Worm (Caenorhabditis elegans) whole organism, L4/young adult: ENCODE results near the gene Y43C5B.3.
"Not testable (repeated sequence)": the region's sequence is repeated elsewhere in the genome, so short reads cannot be mapped to it uniquely, and the experiment has no call there.

Experiments
- W03F9.2 ChIP-seq: fragments of 150-350 bp; optimal IDR thresholded peaks from 2 replicates; lab custom pipeline; 2014; ENCODE audit warnings: missing biosample characterization, missing genetic modification characterization
- dao-5 ChIP-seq: sonication (generic microtip); optimal IDR thresholded peaks from 2 replicates; lab custom pipeline; 2016; ENCODE audit warnings: missing genotype, missing genetic modification characterization, moderate library complexity, missing compliant biosample characterization
- him-1 ChIP-seq: sonication (generic microtip); optimal IDR thresholded peaks from 2 replicates; lab custom pipeline; 2016; ENCODE audit warnings: missing genotype, missing genetic modification reagents, missing genetic modification characterization, missing compliant biosample characterization

The Y43C5B.3 gene

ce11 chrIV:10349871-10350640, at the start of gene Y43C5B.3, which contains the start of gene unc-43:
Gene Y43C5B.3, plus strand, starts transcription at chrIV:10350590.
Gene unc-43, minus strand, starts transcription at chrIV:10350217.
- no peak for TF ChIP-seq him-1
- no peak for TF ChIP-seq dao-5
- no peak for TF ChIP-seq W03F9.2 (tag; lab: Kevin White, UChicago)

- TF ChIP-seq dao-5, result no peak
- TF ChIP-seq him-1, result no peak
- no peak for TF ChIP-seq W03F9.2 (tag; lab: Kevin White, UChicago)
These were observed 48.2 kb upstream of the Y43C5B.3 start, which contains the start of gene R09E10.5 for ce11 chrIV:10302203-10302602. Gene R09E10.5, minus strand, starts transcription at chrIV:10302303.

ce11 chrIV:10304383-10304782, 46.0 kb upstream of the Y43C5B.3 start:
- TF ChIP-seq him-1 (no peak), dao-5 (no peak), W03F9.2 (tag; lab: Kevin White, UChicago) (no peak)

ce11 chrIV:10310329-10310728, 40.1 kb upstream of the Y43C5B.3 start, which contains the start of gene R09E10.8:
Gene R09E10.8, minus strand, starts transcription at chrIV:10310429.
- TF ChIP-seq him-1, result no peak

- TF ChIP-seq dao-5 (no peak), him-1 (no peak), W03F9.2 (tag; lab: Kevin White, UChicago) (no peak)
These were observed 39.3 kb upstream of the Y43C5B.3 start for ce11 chrIV:10311115-10311514.

ce11 chrIV:10313565-10313964, 36.8 kb upstream of the Y43C5B.3 start, which contains the start of gene acs-18:
Gene acs-18, minus strand, starts transcription at chrIV:10313665.
- TF ChIP-seq him-1 (no peak), dao-5 (no peak), W03F9.2 (tag; lab: Kevin White, UChicago) (no peak)

ce11 chrIV:10318199-10318598, 32.2 kb upstream of the Y43C5B.3 start, which contains the start of gene R09E10.2:
Gene R09E10.2, minus strand, starts transcription at chrIV:10318299.
- TF ChIP-seq W03F9.2 (tag; lab: Kevin White, UChicago), result no peak
- no peak for TF ChIP-seq him-1
- TF ChIP-seq dao-5, result no peak

ce11 chrIV:10322650-10323049, 27.7 kb upstream of the Y43C5B.3 start, which contains the start of gene R09E10.1:
Gene R09E10.1, minus strand, starts transcription at chrIV:10322750.
- not testable (repeated sequence) for TF ChIP-seq dao-5; W03F9.2 (tag; lab: Kevin White, UChicago); him-1

- TF ChIP-seq dao-5, result no peak
These were observed 19.4 kb upstream of the Y43C5B.3 start for ce11 chrIV:10330962-10331361.

ce11 chrIV:10331882-10332281, 18.5 kb upstream of the Y43C5B.3 start:
- TF ChIP-seq W03F9.2 (tag; lab: Kevin White, UChicago), result no peak
- no peak for TF ChIP-seq him-1
- TF ChIP-seq dao-5, result no peak

- TF ChIP-seq W03F9.2 (tag; lab: Kevin White, UChicago) (no peak), dao-5 (no peak), him-1 (no peak)
These were observed 13.1 kb upstream of the Y43C5B.3 start for ce11 chrIV:10337286-10337685.

ce11 chrIV:10339701-10340100, 10.7 kb upstream of the Y43C5B.3 start:
- TF ChIP-seq W03F9.2 (tag; lab: Kevin White, UChicago) (no peak), dao-5 (no peak), him-1 (no peak)

- TF ChIP-seq dao-5 (no peak), him-1 (peak; percentile 9)
These were observed 8.6 kb upstream of the Y43C5B.3 start for ce11 chrIV:10341618-10342360.

ce11 chrIV:10342361-10342706, 8.1 kb upstream of the Y43C5B.3 start:
- peak; percentile 27 for TF ChIP-seq W03F9.2 (tag; lab: Kevin White, UChicago)
- no peak for TF ChIP-seq dao-5

- TF ChIP-seq him-1 (peak; percentile 1), dao-5 (no peak)
These were observed 5.8 kb upstream of the Y43C5B.3 start for ce11 chrIV:10344621-10345020.
